Worm (Caenorhabditis elegans): ENCODE data around the gene exp-1.

DNA sequence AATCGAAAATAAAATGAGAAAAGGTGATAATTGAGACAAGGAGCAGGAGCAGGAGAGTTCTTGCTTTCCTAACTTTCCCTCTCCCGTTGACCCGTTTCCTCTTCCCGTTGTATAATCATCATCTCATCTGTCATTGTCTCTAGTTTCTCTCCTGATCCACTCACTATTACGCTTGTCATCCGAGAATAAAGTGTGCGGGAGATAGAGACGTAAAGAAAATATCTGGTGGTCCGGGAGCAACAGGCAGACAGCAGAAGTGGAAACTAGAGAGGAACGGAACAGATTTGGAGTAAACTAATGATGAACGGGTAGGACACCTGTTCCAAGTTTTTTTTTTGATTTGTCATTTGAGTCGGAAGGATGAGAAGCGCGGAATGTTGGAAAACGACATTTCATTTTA lies 9.3 kb upstream of the exp-1 start:
- TF ChIP-seq snpc-4 (tag; optimal IDR thresholded peaks at IDR 0.05) (no peak), zag-1 (tag; optimal IDR thresholded peaks at IDR 0.05) (no peak), skn-1 (tag; optimal IDR thresholded peaks at IDR 0.05) (no peak), efl-1 (optimal IDR thresholded peaks at IDR 0.05) (no peak), efl-1 (GFP tag; optimal IDR thresholded peaks at IDR 0.05 in 1 of 2) (peak in 1 of 2 experiments; percentile 29), lin-13 (GFP tag; optimal IDR thresholded peaks at IDR 0.05) (no peak), unc-30 (tag; optimal IDR thresholded peaks at IDR 0.05) (no peak), fos-1 (tag; optimal IDR thresholded peaks at IDR 0.05) (no peak), unc-86 (tag; optimal IDR thresholded peaks at IDR 0.05) (no peak)
